Worm (Caenorhabditis elegans) whole organism, L3 larva: ENCODE results near the gene rpl-2.
A peak's percentile ranks its signal among the peaks of the same experiment; 100 is the strongest.

Experiments
- R02D3.7 ChIP-seq: fragments of 150-350 bp; optimal IDR thresholded peaks from 2 replicates; lab custom pipeline; 2014; ENCODE audit warnings: missing biosample characterization, missing genetic modification characterization
- ZK546.5 ChIP-seq: sonication (generic microtip); optimal IDR thresholded peaks from 2 replicates; lab custom pipeline; 2017; ENCODE audit warnings: missing biosample characterization, missing genetic modification characterization
- aly-2 ChIP-seq: fragments of 150-350 bp; optimal IDR thresholded peaks from 2 replicates; lab custom pipeline; 2014; ENCODE audit warnings: missing biosample characterization, missing genetic modification characterization
- ama-1 ChIP-seq: fragments of 150-350 bp; optimal IDR thresholded peaks from 2 replicates; lab custom pipeline; 2018
- ceh-16 ChIP-seq: sonication (generic microtip); optimal IDR thresholded peaks from 2 replicates; lab custom pipeline; 2017; ENCODE audit warnings: missing biosample characterization, missing genetic modification characterization
- ceh-28 ChIP-seq: fragments of 150-350 bp; optimal IDR thresholded peaks from 2 replicates; lab custom pipeline; 2014; ENCODE audit warnings: missing biosample characterization, missing genetic modification reagents, missing genetic modification characterization
- ceh-82 ChIP-seq: fragments of 150-350 bp; optimal IDR thresholded peaks from 2 replicates; lab custom pipeline; 2014; ENCODE audit warnings: missing biosample characterization, missing genetic modification characterization
- ceh-9 ChIP-seq: sonication (generic microtip); optimal IDR thresholded peaks from 2 replicates; lab custom pipeline; 2018; ENCODE audit warnings: missing biosample characterization, missing genetic modification characterization
- daf-12 ChIP-seq: fragments of 150-350 bp; optimal IDR thresholded peaks from 2 replicates; lab custom pipeline; 2014; ENCODE audit warnings: missing biosample characterization, missing genetic modification reagents, missing genetic modification characterization
- egl-27 ChIP-seq: sonication (generic microtip); optimal IDR thresholded peaks from 4 replicates; lab custom pipeline; 2017; ENCODE audit warnings: missing biosample characterization, missing genetic modification reagents, missing genetic modification characterization
- egl-5 ChIP-seq: fragments of 150-350 bp; optimal IDR thresholded peaks from 2 replicates; lab custom pipeline; 2017; ENCODE audit warnings: missing biosample characterization, missing genetic modification reagents, missing genetic modification characterization, inconsistent platforms
- elt-2 ChIP-seq: sonication (generic microtip); optimal IDR thresholded peaks from 2 replicates; lab custom pipeline; 2016; ENCODE audit warnings: missing genetic modification reagents, mild to moderate bottlenecking, missing genetic modification characterization, missing compliant biosample characterization
- elt-3 ChIP-seq, 3 experiments: fragments of 150-350 bp in 1 of 3; sonication (generic microtip) in 2 of 3; optimal IDR thresholded peaks; 2 replicates in 2 of 3; 4 replicates in 1 of 3; lab custom pipeline; 2014 to 2017; ENCODE audit warnings: missing biosample characterization in 3 of 3, missing genetic modification characterization in 3 of 3
- fkh-2 ChIP-seq: fragments of 150-350 bp; optimal IDR thresholded peaks from 2 replicates; lab custom pipeline; 2014; ENCODE audit warnings: missing biosample characterization, missing genetic modification reagents, missing genetic modification characterization
- fos-1 ChIP-seq: fragments of 150-350 bp; optimal IDR thresholded peaks from 2 replicates; lab custom pipeline; 2014; ENCODE audit warnings: missing biosample characterization, missing genetic modification characterization
- hmg-11 ChIP-seq: sonication (generic microtip); optimal IDR thresholded peaks from 2 replicates; lab custom pipeline; 2016; ENCODE audit warnings: missing genetic modification characterization, missing compliant biosample characterization
- jun-1 ChIP-seq: fragments of 150-350 bp; optimal IDR thresholded peaks from 2 replicates; lab custom pipeline; 2014; ENCODE audit warnings: missing biosample characterization, missing genetic modification reagents, missing genetic modification characterization
- lin-15B ChIP-seq: fragments of 150-350 bp; optimal IDR thresholded peaks from 2 replicates; lab custom pipeline; 2014; ENCODE audit warnings: missing biosample characterization, missing genetic modification characterization
- lin-39 ChIP-seq: fragments of 150-350 bp; optimal IDR thresholded peaks from 2 replicates; lab custom pipeline; 2018; ENCODE audit warnings: missing biosample characterization, missing genetic modification reagents, missing genetic modification characterization
- lsy-12 ChIP-seq: sonication (generic microtip); optimal IDR thresholded peaks from 2 replicates; lab custom pipeline; 2016; ENCODE audit warnings: mild to moderate bottlenecking, missing genetic modification characterization, missing compliant biosample characterization
- mml-1 ChIP-seq: fragments of 150-350 bp; sonication (generic microtip); optimal IDR thresholded peaks from 3 replicates; lab custom pipeline; 2014; ENCODE audit warnings: missing biosample characterization, missing genetic modification characterization
- nfya-1 ChIP-seq: sonication (generic microtip); optimal IDR thresholded peaks from 2 replicates; lab custom pipeline; 2017; ENCODE audit warnings: missing genetic modification characterization, mild to moderate bottlenecking, missing compliant biosample characterization, antibody characterized with exemption, moderate library complexity; ENCODE audit not compliant: insufficient read depth
- nhr-11 ChIP-seq: fragments of 150-350 bp; optimal IDR thresholded peaks from 2 replicates; lab custom pipeline; 2014; ENCODE audit warnings: missing biosample characterization, missing genetic modification characterization
- nhr-12 ChIP-seq: fragments of 150-350 bp; optimal IDR thresholded peaks from 2 replicates; lab custom pipeline; 2014; ENCODE audit warnings: missing biosample characterization, missing genetic modification characterization
- nhr-23 ChIP-seq: fragments of 150-350 bp; optimal IDR thresholded peaks from 2 replicates; lab custom pipeline; 2014; ENCODE audit warnings: missing biosample characterization, missing genetic modification reagents, missing genetic modification characterization
- nhr-28 ChIP-seq: fragments of 150-350 bp; optimal IDR thresholded peaks from 2 replicates; lab custom pipeline; 2014; ENCODE audit warnings: missing biosample characterization, missing genetic modification characterization
- nhr-77 ChIP-seq: fragments of 150-350 bp; optimal IDR thresholded peaks from 2 replicates; lab custom pipeline; 2014; ENCODE audit warnings: missing biosample characterization, missing genetic modification characterization
- pha-4 ChIP-seq: fragments of 150-350 bp; optimal IDR thresholded peaks from 2 replicates; lab custom pipeline; 2014; ENCODE audit warnings: missing biosample characterization, missing genetic modification reagents, missing genetic modification characterization
- pqm-1 ChIP-seq: fragments of 150-350 bp; optimal IDR thresholded peaks from 2 replicates; lab custom pipeline; 2017; ENCODE audit warnings: missing biosample characterization, missing genetic modification characterization, inconsistent platforms
- snpc-4 ChIP-seq: fragments of 150-350 bp; optimal IDR thresholded peaks from 2 replicates; lab custom pipeline; 2014; ENCODE audit warnings: missing biosample characterization, missing genetic modification characterization
- tbx-2 ChIP-seq: sonication (generic microtip); optimal IDR thresholded peaks from 2 replicates; lab custom pipeline; 2016; ENCODE audit warnings: mild to moderate bottlenecking, missing genetic modification characterization, missing compliant biosample characterization
- unc-39 ChIP-seq: sonication (generic microtip); optimal IDR thresholded peaks from 4 replicates; lab custom pipeline; 2017; ENCODE audit warnings: missing biosample characterization, missing genetic modification characterization
- ztf-11 ChIP-seq: fragments of 150-350 bp; optimal IDR thresholded peaks from 2 replicates; lab custom pipeline; 2014; ENCODE audit warnings: missing biosample characterization, missing genetic modification characterization

Gene rpl-2

ce11 chrV:20475830-20476229 is 3.7 kb upstream of the rpl-2 start, which contains the start of gene B0250.7:
Gene B0250.7, minus strand, starts transcription at chrV:20476061.
- TF ChIP-seq ama-1 (no peak), daf-12 (no peak), pha-4 (tag; lab: Kevin White, UChicago) (no peak), fkh-2 (no peak), unc-39 (tag; lab: Kevin White, UChicago) (no peak), nhr-11 (tag; lab: Kevin White, UChicago) (no peak), nfya-1 (tag; lab: Kevin White, UChicago) (peak; percentile 97)

ce11 chrV:20476514-20476913 is 3.0 kb upstream of the rpl-2 start:
- TF ChIP-seq mml-1 (tag; lab: Kevin White, UChicago) = no peak
- TF ChIP-seq nhr-12 (tag; lab: Kevin White, UChicago) = no peak
- no peak for TF ChIP-seq nhr-28
- TF ChIP-seq tbx-2 (tag; lab: Kevin White, UChicago) = no peak
- TF ChIP-seq jun-1 (tag; lab: Kevin White, UChicago) = no peak
- no peak for TF ChIP-seq pqm-1 (tag; lab: Kevin White, UChicago)
- TF ChIP-seq ceh-28 = no peak
- no peak for TF ChIP-seq egl-27 (tag; lab: Kevin White, UChicago)
- TF ChIP-seq lsy-12 (tag; lab: Kevin White, UChicago) = no peak
- no peak for TF ChIP-seq lin-15B (tag; lab: Kevin White, UChicago)

DNA sequence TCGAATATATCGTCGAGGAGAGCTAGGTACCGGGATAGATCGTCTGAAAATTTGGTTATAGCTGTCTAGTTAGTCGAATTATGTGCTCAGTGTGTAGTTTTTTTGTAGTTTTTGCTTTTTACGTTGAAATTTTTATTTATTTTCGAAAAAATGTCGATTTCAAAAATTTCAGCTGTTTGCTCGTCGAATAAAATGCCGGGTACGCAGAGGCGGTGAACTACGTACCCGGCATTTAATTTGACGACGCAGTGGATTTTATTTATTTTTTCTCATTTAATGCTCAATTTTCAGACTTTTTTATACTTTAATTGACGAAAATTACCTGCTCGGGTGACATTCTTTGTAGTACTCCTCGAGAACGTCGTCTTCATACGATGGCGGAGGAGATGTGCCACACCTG is 2.5 kb upstream of the rpl-2 start:
- no peak for TF ChIP-seq lin-39 (tag; lab: Kevin White, UChicago)
- no peak for TF ChIP-seq ceh-28
- no peak for TF ChIP-seq ZK546.5 (tag; lab: Kevin White, UChicago)
- TF ChIP-seq daf-12 = no peak
- peak; percentile 20 for TF ChIP-seq R02D3.7 (tag; lab: Kevin White, UChicago)
- TF ChIP-seq jun-1 (tag; lab: Kevin White, UChicago) = no peak
- TF ChIP-seq nhr-12 (tag; lab: Kevin White, UChicago) = no peak
- no peak for TF ChIP-seq ztf-11 (tag; lab: Kevin White, UChicago)
- TF ChIP-seq fkh-2 = no peak
- peak; percentile 41 for TF ChIP-seq hmg-11 (tag; lab: Kevin White, UChicago)
- TF ChIP-seq pqm-1 (tag; lab: Kevin White, UChicago) = no peak
- no peak for TF ChIP-seq nhr-77 (tag; lab: Kevin White, UChicago)
- no peak for TF ChIP-seq snpc-4
- no peak for TF ChIP-seq nhr-28
- TF ChIP-seq pha-4 (tag; lab: Kevin White, UChicago) = peak; percentile 0
- TF ChIP-seq nfya-1 (tag; lab: Kevin White, UChicago) = peak; percentile 46
- no peak for TF ChIP-seq ama-1
- TF ChIP-seq egl-5 (tag; lab: Kevin White, UChicago) = no peak
- no peak for TF ChIP-seq fos-1 (tag; lab: Kevin White, UChicago)
- TF ChIP-seq nhr-23 = peak; percentile 17
- TF ChIP-seq ceh-9 (tag; lab: Kevin White, UChicago) = no peak
- no peak for TF ChIP-seq aly-2
- no peak for TF ChIP-seq ceh-82 (tag; lab: Kevin White, UChicago)
- TF ChIP-seq elt-3 (tag; optimal IDR thresholded peaks at IDR 0.05; lab: Kevin White, UChicago) = no peak
- no peak for TF ChIP-seq ceh-16 (tag; lab: Kevin White, UChicago)
- peak; percentile 34 for TF ChIP-seq lin-15B (tag; lab: Kevin White, UChicago)

DNA sequence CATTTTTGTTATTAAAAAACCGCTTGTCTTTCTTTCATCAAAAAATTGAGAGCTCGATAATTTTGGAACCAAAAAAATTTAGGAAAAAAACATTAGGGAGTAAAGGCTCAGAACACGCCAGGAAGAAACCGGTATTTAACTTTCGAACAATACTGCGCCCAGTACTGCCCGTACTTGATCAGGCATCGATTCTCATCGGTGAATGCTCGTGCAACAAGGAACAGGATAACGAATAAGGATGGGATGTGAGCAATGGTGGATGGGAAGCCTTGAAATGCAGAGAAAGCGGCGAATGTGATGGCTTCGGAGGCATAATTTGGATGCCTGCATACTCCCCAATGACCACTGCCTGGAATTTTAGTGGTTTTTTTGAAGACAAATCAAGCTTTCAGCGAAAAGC is 1.3 kb downstream of the rpl-2 start:
- no peak for TF ChIP-seq nfya-1 (tag; lab: Kevin White, UChicago)
- TF ChIP-seq tbx-2 (tag; lab: Kevin White, UChicago) = no peak

- no peak for TF ChIP-seq elt-3 (tag; optimal IDR thresholded peaks at IDR 0.05; lab: Kevin White, UChicago)
- no peak for TF ChIP-seq R02D3.7 (tag; lab: Kevin White, UChicago)
- no peak for TF ChIP-seq jun-1 (tag; lab: Kevin White, UChicago)
Measured at ce11 chrV:20485285-20485684, 5.8 kb downstream of the rpl-2 start, which contains the start of gene dhcr-7. Gene dhcr-7, minus strand, starts transcription at chrV:20485385.

- no peak for TF ChIP-seq elt-2 (tag; lab: Kevin White, UChicago)
- TF ChIP-seq nfya-1 (tag; lab: Kevin White, UChicago) = peak; percentile 16
Measured at ce11 chrV:20486549-20486948, 7.1 kb downstream of the rpl-2 start.
